Fruit fly (Drosophila melanogaster) whole organism, embryonic: Measurements from ENCODE around the gene CG11768.

Source experiments
- Ada2b ChIP-seq: fragments of 200-800 bp; sonication (Bioruptor generic); IDR thresholded peaks from 2 replicates; pipeline ENCODE4 v1.3.6; 2022; ENCODE audit warnings: missing biosample characterization, missing genetic modification characterization
- CG10267 ChIP-seq: fragments of 200-800 bp; sonication (Bioruptor generic); optimal IDR thresholded peaks from 2 replicates; lab custom pipeline; 2018; ENCODE audit warnings: missing biosample characterization, mild to moderate bottlenecking, missing genetic modification characterization, moderate library complexity
- CG10979 ChIP-seq: fragments of 200-800 bp; sonication (Bioruptor generic); optimal IDR thresholded peaks from 2 replicates; lab custom pipeline; 2018; ENCODE audit warnings: missing biosample characterization, mild to moderate bottlenecking, missing genetic modification characterization, moderate library complexity
- CG12744 ChIP-seq: fragments of 200-800 bp; sonication (Bioruptor generic); optimal IDR thresholded peaks from 2 replicates; lab custom pipeline; 2016; ENCODE audit warnings: missing biosample characterization, missing genetic modification characterization
- CG14441 ChIP-seq: fragments of 200-800 bp; sonication (Bioruptor generic); IDR thresholded peaks from 2 replicates; pipeline ENCODE4 v1.3.6; 2022; ENCODE audit warnings: missing biosample characterization, missing genetic modification characterization
- CG17568 ChIP-seq: fragments of 200-800 bp; sonication (Bioruptor generic); optimal IDR thresholded peaks from 2 replicates; lab custom pipeline; 2018; ENCODE audit warnings: missing biosample characterization, mild to moderate bottlenecking, missing genetic modification characterization, moderate library complexity
- CG17612 ChIP-seq: fragments of 200-800 bp; sonication (Bioruptor generic); IDR thresholded peaks from 2 replicates; pipeline ENCODE4 v1.3.6; 2022; ENCODE audit warnings: missing biosample characterization, missing genetic modification characterization
- CG1792 ChIP-seq: fragments of 200-800 bp; sonication (Bioruptor generic); optimal IDR thresholded peaks from 2 replicates; lab custom pipeline; 2016; ENCODE audit warnings: missing biosample characterization, missing genetic modification characterization
- CG2116 ChIP-seq: fragments of 200-800 bp; sonication (Bioruptor generic); optimal IDR thresholded peaks from 3 replicates; lab custom pipeline; 2018; ENCODE audit warnings: missing biosample characterization, mild to moderate bottlenecking, missing genetic modification characterization
- CG2199 ChIP-seq: fragments of 200-800 bp; sonication (Bioruptor generic); IDR thresholded peaks from 3 replicates; pipeline ENCODE4 v1.3.6; 2022; ENCODE audit warnings: missing biosample characterization, missing genetic modification characterization
- CG2202 ChIP-seq: fragments of 200-800 bp; sonication (Bioruptor generic); optimal IDR thresholded peaks from 2 replicates; lab custom pipeline; 2018; ENCODE audit warnings: missing biosample characterization, mild to moderate bottlenecking, missing genetic modification characterization
- CG31441 ChIP-seq: fragments of 200-800 bp; sonication (Bioruptor generic); IDR thresholded peaks from 2 replicates; pipeline ENCODE4 v1.3.6; 2022; ENCODE audit warnings: missing biosample characterization, missing genetic modification characterization
- CG32772 ChIP-seq: fragments of 200-800 bp; sonication (Bioruptor generic); IDR thresholded peaks from 2 replicates; pipeline ENCODE4 v1.3.6; 2022; ENCODE audit warnings: missing biosample characterization, missing genetic modification characterization
- CG4707 ChIP-seq: fragments of 200-800 bp; sonication (Bioruptor generic); optimal IDR thresholded peaks from 2 replicates; lab custom pipeline; 2018; ENCODE audit warnings: missing biosample characterization, mild to moderate bottlenecking, missing genetic modification characterization, moderate library complexity
- CG6813 ChIP-seq: fragments of 200-800 bp; sonication (Bioruptor generic); optimal IDR thresholded peaks from 2 replicates; lab custom pipeline; 2017; ENCODE audit warnings: missing biosample characterization, missing genetic modification characterization, mild to moderate bottlenecking, moderate library complexity, missing genetic modification reagents
- CG8089 ChIP-seq: fragments of 200-800 bp; sonication (Bioruptor generic); optimal IDR thresholded peaks from 3 replicates; lab custom pipeline; 2016; ENCODE audit warnings: missing biosample characterization, missing genetic modification characterization
- CG8359 ChIP-seq: fragments of 200-800 bp; sonication (Bioruptor generic); optimal IDR thresholded peaks from 2 replicates; lab custom pipeline; 2017; ENCODE audit warnings: missing biosample characterization, mild to moderate bottlenecking, missing genetic modification characterization, borderline replicate concordance
- CG9437 ChIP-seq: fragments of 200-800 bp; sonication (Bioruptor generic); optimal IDR thresholded peaks from 2 replicates; lab custom pipeline; 2018; ENCODE audit warnings: missing biosample characterization, mild to moderate bottlenecking, missing genetic modification characterization
- CTCF ChIP-seq: fragments of 200-800 bp; sonication (Bioruptor generic); optimal IDR thresholded peaks from 2 replicates; lab custom pipeline; 2017; ENCODE audit warnings: missing biosample characterization, mild to moderate bottlenecking, missing genetic modification characterization, moderate library complexity
- Camta ChIP-seq: fragments of 200-800 bp; sonication (Bioruptor generic); optimal IDR thresholded peaks from 2 replicates; lab custom pipeline; 2016; ENCODE audit warnings: missing biosample characterization, missing genetic modification characterization
- D19A ChIP-seq: fragments of 200-800 bp; optimal IDR thresholded peaks from 3 replicates; lab custom pipeline; 2019; ENCODE audit warnings: missing biosample characterization, mild to moderate bottlenecking, missing genetic modification characterization, moderate library complexity
- Dad ChIP-seq: fragments of 200-800 bp; sonication (Bioruptor generic); optimal IDR thresholded peaks from 3 replicates; lab custom pipeline; 2016; ENCODE audit warnings: missing biosample characterization, missing genetic modification characterization
- Doc2 ChIP-seq: fragments of 200-800 bp; sonication (Bioruptor generic); IDR thresholded peaks from 2 replicates; pipeline ENCODE4 v1.3.6; 2022; ENCODE audit warnings: missing biosample characterization, missing genetic modification characterization
- Eip74EF ChIP-seq, 2 experiments: fragments of 200-800 bp in 1 of 2; fragments of >200 bp in 1 of 2; sonication (Bioruptor generic) in 1 of 2; optimal IDR thresholded peaks; 2 replicates each; lab custom pipeline; 2017 to 2019; ENCODE audit warnings: missing biosample characterization in 2 of 2, missing genetic modification characterization in 2 of 2, mild to moderate bottlenecking in 1 of 2, moderate library complexity in 1 of 2
- Elba2 ChIP-seq: fragments of 200-800 bp; sonication (Bioruptor generic); optimal IDR thresholded peaks from 3 replicates; lab custom pipeline; 2016; ENCODE audit warnings: missing biosample characterization, missing genetic modification characterization
- Hmr ChIP-seq: fragments of 200-800 bp; sonication (Bioruptor generic); optimal IDR thresholded peaks from 3 replicates; lab custom pipeline; 2017; ENCODE audit warnings: mild to moderate bottlenecking, missing biosample characterization, missing genetic modification reagents, missing genetic modification characterization
- Lhr ChIP-seq: fragments of 200-800 bp; sonication (Bioruptor generic); optimal IDR thresholded peaks from 3 replicates; lab custom pipeline; 2017; ENCODE audit warnings: mild to moderate bottlenecking, missing biosample characterization, missing genetic modification reagents, missing genetic modification characterization
- Myb ChIP-seq: fragments of 200-800 bp; sonication (Bioruptor generic); optimal IDR thresholded peaks from 2 replicates; lab custom pipeline; 2016; ENCODE audit warnings: missing biosample characterization, missing genetic modification characterization
- Neu2 ChIP-seq: fragments of 200-800 bp; sonication (Bioruptor generic); optimal IDR thresholded peaks from 3 replicates; lab custom pipeline; 2016; ENCODE audit warnings: missing biosample characterization, missing genetic modification characterization, borderline replicate concordance
- Rx ChIP-seq: fragments of 200-800 bp; sonication (Bioruptor generic); IDR thresholded peaks from 2 replicates; pipeline ENCODE4 v1.3.6; 2022; ENCODE audit warnings: missing biosample characterization, missing genetic modification characterization
- Six4 ChIP-seq: fragments of 200-800 bp; sonication (Bioruptor generic); optimal IDR thresholded peaks from 2 replicates; lab custom pipeline; 2016; ENCODE audit warnings: missing biosample characterization, missing genetic modification characterization
- Spps ChIP-seq: fragments of 200-800 bp; sonication (Bioruptor generic); optimal IDR thresholded peaks from 2 replicates; lab custom pipeline; 2018; ENCODE audit warnings: missing biosample characterization, mild to moderate bottlenecking, missing genetic modification characterization
- Sry-β ChIP-seq: fragments of 200-800 bp; sonication (Bioruptor generic); optimal IDR thresholded peaks from 2 replicates; lab custom pipeline; 2018; ENCODE audit warnings: missing biosample characterization, mild to moderate bottlenecking, missing genetic modification characterization, moderate library complexity
- Usf ChIP-seq: fragments of 200-800 bp; sonication (Bioruptor generic); optimal IDR thresholded peaks from 2 replicates; lab custom pipeline; 2017; ENCODE audit warnings: missing genotype, missing biosample characterization, missing genetic modification characterization
- chm ChIP-seq: fragments of 200-800 bp; sonication (Bioruptor generic); IDR thresholded peaks from 2 replicates; pipeline ENCODE4 v1.3.6; 2022; ENCODE audit warnings: missing biosample characterization, missing genetic modification characterization
- crp ChIP-seq, 2 experiments: fragments of 200-800 bp; sonication (Bioruptor generic); optimal IDR thresholded peaks; 2 replicates in 1 of 2; 3 replicates in 1 of 2; lab custom pipeline; 2017; ENCODE audit warnings: missing biosample characterization in 2 of 2, missing genetic modification characterization in 2 of 2, mild to moderate bottlenecking in 1 of 2, moderate library complexity in 1 of 2
- emc ChIP-seq: fragments of 200-800 bp; sonication (Bioruptor generic); optimal IDR thresholded peaks from 2 replicates; lab custom pipeline; 2016; ENCODE audit warnings: missing biosample characterization, missing genetic modification characterization
- exex ChIP-seq: fragments of 200-800 bp; sonication (Bioruptor generic); optimal IDR thresholded peaks from 4 replicates; lab custom pipeline; 2018; ENCODE audit warnings: missing biosample characterization, mild to moderate bottlenecking, missing genetic modification characterization, moderate library complexity
- eyg ChIP-seq: fragments of 200-800 bp; sonication (Bioruptor generic); optimal IDR thresholded peaks from 3 replicates; lab custom pipeline; 2016; ENCODE audit warnings: missing biosample characterization, missing genetic modification characterization
- jumu ChIP-seq: fragments of 200-800 bp; sonication (Bioruptor generic); optimal IDR thresholded peaks from 3 replicates; lab custom pipeline; 2016; ENCODE audit warnings: missing biosample characterization, missing genetic modification characterization
- maf-S ChIP-seq: fragments of 200-800 bp; sonication (Bioruptor generic); optimal IDR thresholded peaks from 2 replicates; lab custom pipeline; 2016; ENCODE audit warnings: missing biosample characterization, missing genetic modification characterization
- mam ChIP-seq: fragments of 200-800 bp; sonication (Bioruptor generic); optimal IDR thresholded peaks from 3 replicates; lab custom pipeline; 2016; ENCODE audit warnings: missing biosample characterization, missing genetic modification characterization
- pfk ChIP-seq: fragments of 200-800 bp; sonication (Bioruptor generic); optimal IDR thresholded peaks from 2 replicates; lab custom pipeline; 2018; ENCODE audit warnings: missing biosample characterization, mild to moderate bottlenecking, missing genetic modification characterization, moderate library complexity
- pho ChIP-seq: fragments of 200-800 bp; sonication (Bioruptor generic); optimal IDR thresholded peaks from 2 replicates; lab custom pipeline; 2016; ENCODE audit warnings: missing biosample characterization, missing genetic modification characterization
- row ChIP-seq: fragments of 200-800 bp; sonication (Bioruptor generic); IDR thresholded peaks from 3 replicates; pipeline ENCODE4 v1.3.6; 2022; ENCODE audit warnings: missing biosample characterization, missing genetic modification characterization
- scrt ChIP-seq: fragments of 200-800 bp; sonication (Bioruptor generic); optimal IDR thresholded peaks from 2 replicates; lab custom pipeline; 2018; ENCODE audit warnings: missing biosample characterization, mild to moderate bottlenecking, missing genetic modification characterization, moderate library complexity
- ssp ChIP-seq: fragments of 200-800 bp; sonication (Bioruptor generic); IDR thresholded peaks from 2 replicates; pipeline ENCODE4 v1.3.6; 2022; ENCODE audit warnings: missing biosample characterization, missing genetic modification characterization
- tin ChIP-seq: fragments of 200-800 bp; sonication (Bioruptor generic); optimal IDR thresholded peaks from 3 replicates; lab custom pipeline; 2016; ENCODE audit warnings: missing biosample characterization, missing genetic modification characterization
- tio ChIP-seq: fragments of 200-800 bp; sonication (Bioruptor generic); optimal IDR thresholded peaks from 2 replicates; lab custom pipeline; 2017; ENCODE audit warnings: missing biosample characterization, missing genetic modification characterization, inconsistent platforms
- ttk ChIP-seq: fragments of 200-800 bp; sonication (Bioruptor generic); IDR thresholded peaks from 2 replicates; pipeline ENCODE4 v2.1.2; 2022; ENCODE audit warnings: missing biosample characterization, missing genetic modification characterization
- tx ChIP-seq: fragments of 200-800 bp; sonication (Bioruptor generic); optimal IDR thresholded peaks from 2 replicates; lab custom pipeline; 2016; ENCODE audit warnings: missing biosample characterization, missing genetic modification characterization

The CG11768 gene

dm6 chr3R:8801126-8801762 lies 33.2 kb upstream of the CG11768 start, which contains the start of the genes Pif1A, Pif1B and CCT7 (continued):
- TF ChIP-seq ssp (GFP tag; lab: Robert Waterston, UW) (no peak), Usf (GFP tag; lab: Kevin White, UChicago) (no peak), exex (tag; lab: Kevin White, UChicago) (peak; percentile 24), ttk (no peak), Eip74EF (GFP tag; optimal IDR thresholded peaks at IDR 0.05; lab: Kevin White, UChicago) (no peak), Camta (no peak), emc (GFP tag; lab: Kevin White, UChicago) (no peak), Hmr (GFP tag; lab: Kevin White, UChicago) (no peak), CG2199 (no peak), scrt (GFP tag; lab: Kevin White, UChicago) (no peak), Dad (GFP tag; lab: Kevin White, UChicago) (no peak), Elba2 (GFP tag; lab: Kevin White, UChicago) (no peak), CG2116 (GFP tag; lab: Kevin White, UChicago) (peak; percentile 95), CG8359 (GFP tag; lab: Kevin White, UChicago) (no peak), Lhr (GFP tag; lab: Kevin White, UChicago) (no peak), Doc2 (GFP tag; lab: Robert Waterston, UW) (no peak), CG6813 (GFP tag; lab: Kevin White, UChicago) (no peak), CTCF (peak; percentile 15), D19A (tag; lab: Kevin White, UChicago) (no peak), Ada2b (GFP tag; lab: Robert Waterston, UW) (no peak), Six4 (GFP tag; lab: Kevin White, UChicago) (no peak), CG4707 (no peak), CG1792 (no peak), pho (GFP tag; lab: Kevin White, UChicago) (peak; percentile 4), tio (GFP tag; lab: Kevin White, UChicago) (no peak), Spps (tag; lab: Kevin White, UChicago) (no peak), mam (GFP tag; lab: Kevin White, UChicago) (peak; percentile 17), CG31441 (GFP tag; lab: Robert Waterston, UW) (no peak), CG17568 (GFP tag; lab: Kevin White, UChicago) (no peak), pfk (GFP tag; lab: Kevin White, UChicago) (no peak), maf-S (GFP tag; lab: Kevin White, UChicago) (no peak), Neu2 (GFP tag; lab: Kevin White, UChicago) (no peak), crp (GFP tag; optimal IDR thresholded peaks at IDR 0.05; lab: Kevin White, UChicago) (peak in 1 of 2 experiments; percentile 52), CG17612 (GFP tag; lab: Robert Waterston, UW) (no peak), CG12744 (GFP tag; lab: Kevin White, UChicago) (no peak), CG10267 (tag; lab: Kevin White, UChicago) (peak; percentile 57), CG14441 (GFP tag; lab: Robert Waterston, UW) (no peak), tin (peak; percentile 4), CG2202 (tag; lab: Kevin White, UChicago) (no peak), chm (GFP tag; lab: Robert Waterston, UW) (no peak), Myb (peak; percentile 86), Rx (no peak), CG10979 (peak; percentile 17), jumu (no peak), CG8089 (GFP tag; lab: Kevin White, UChicago) (no peak), CG9437 (GFP tag; lab: Kevin White, UChicago) (peak; percentile 28), row (GFP tag; lab: Robert Waterston, UW) (no peak; the same call in 2 of the 3 replicates), eyg (no peak), CG32772 (GFP tag; lab: Robert Waterston, UW) (no peak), Sry-β (GFP tag; lab: Kevin White, UChicago) (no peak), tx (GFP tag; lab: Kevin White, UChicago) (peak; percentile 62)
